Worm (Caenorhabditis elegans) whole organism, L2 larva: ENCODE measurements around the gene Y73F8A.14.

Experiments
- blmp-1 ChIP-seq: sonication (generic microtip); optimal IDR thresholded peaks from 2 replicates; lab custom pipeline; 2017; ENCODE audit warnings: missing genetic modification characterization, mild to moderate bottlenecking, missing compliant biosample characterization, antibody characterized with exemption, moderate library complexity; ENCODE audit not compliant: insufficient read depth
- ceh-82 ChIP-seq: fragments of 150-350 bp; optimal IDR thresholded peaks from 2 replicates; lab custom pipeline; 2014; ENCODE audit warnings: missing biosample characterization, missing genetic modification characterization
- egl-27 ChIP-seq: sonication (generic microtip); optimal IDR thresholded peaks from 3 replicates; lab custom pipeline; 2017; ENCODE audit warnings: missing biosample characterization, missing genetic modification reagents, missing genetic modification characterization
- lin-39 ChIP-seq: fragments of 150-350 bp; optimal IDR thresholded peaks from 2 replicates; lab custom pipeline; 2014; ENCODE audit warnings: missing biosample characterization, missing genetic modification reagents, missing genetic modification characterization
- lsy-2 ChIP-seq, 2 experiments: fragments of 150-350 bp in 1 of 2; sonication (generic microtip) in 1 of 2; optimal IDR thresholded peaks; 2 replicates each; lab custom pipeline; 2014 to 2017; ENCODE audit warnings: missing biosample characterization in 2 of 2, missing genetic modification characterization in 2 of 2
- mbf-1 ChIP-seq: sonication (generic microtip); optimal IDR thresholded peaks from 2 replicates; lab custom pipeline; 2017; ENCODE audit warnings: missing biosample characterization, missing genetic modification characterization
- nhr-12 ChIP-seq: fragments of 150-350 bp; optimal IDR thresholded peaks from 2 replicates; lab custom pipeline; 2014; ENCODE audit warnings: missing biosample characterization, missing genetic modification characterization
- nhr-23 ChIP-seq: fragments of 150-350 bp; optimal IDR thresholded peaks from 2 replicates; lab custom pipeline; 2014; ENCODE audit warnings: missing biosample characterization, missing genetic modification reagents, missing genetic modification characterization
- skn-1 ChIP-seq: sonication (generic microtip); optimal IDR thresholded peaks from 2 replicates; lab custom pipeline; 2017; ENCODE audit warnings: missing biosample characterization, missing genetic modification characterization
- snpc-4 ChIP-seq: fragments of 150-350 bp; optimal IDR thresholded peaks from 2 replicates; lab custom pipeline; 2014; ENCODE audit warnings: missing biosample characterization, missing genetic modification characterization
- unc-62 ChIP-seq: fragments of 150-350 bp; optimal IDR thresholded peaks from 2 replicates; lab custom pipeline; 2014; ENCODE audit warnings: missing biosample characterization, missing genetic modification reagents, missing genetic modification characterization
- zag-1 ChIP-seq: fragments of 150-350 bp; optimal IDR thresholded peaks from 2 replicates; lab custom pipeline; 2014; ENCODE audit warnings: missing biosample characterization, missing genetic modification characterization

- TF ChIP-seq ceh-82 (tag; lab: Kevin White, UChicago) (no peak), blmp-1 (tag; lab: Kevin White, UChicago) (no peak), nhr-12 (no peak), skn-1 (tag; lab: Kevin White, UChicago) (no peak), lin-39 (no peak), lsy-2 (tag; optimal IDR thresholded peaks at IDR 0.05; lab: Kevin White, UChicago) (no peak), mbf-1 (tag; lab: Kevin White, UChicago) (no peak), snpc-4 (no peak), unc-62 (GFP tag; lab: Kevin White, UChicago) (no peak), nhr-23 (tag; lab: Kevin White, UChicago) (no peak), egl-27 (tag; lab: Kevin White, UChicago) (no peak), zag-1 (tag; lab: Kevin White, UChicago) (no peak)
Measured at ce11 chrIV:15274063-15274462, 44.8 kb downstream of the Y73F8A.14 start.
